Worm (Caenorhabditis elegans): Measurements from ENCODE around the gene ech-4.

The ech-4 gene

DNA sequence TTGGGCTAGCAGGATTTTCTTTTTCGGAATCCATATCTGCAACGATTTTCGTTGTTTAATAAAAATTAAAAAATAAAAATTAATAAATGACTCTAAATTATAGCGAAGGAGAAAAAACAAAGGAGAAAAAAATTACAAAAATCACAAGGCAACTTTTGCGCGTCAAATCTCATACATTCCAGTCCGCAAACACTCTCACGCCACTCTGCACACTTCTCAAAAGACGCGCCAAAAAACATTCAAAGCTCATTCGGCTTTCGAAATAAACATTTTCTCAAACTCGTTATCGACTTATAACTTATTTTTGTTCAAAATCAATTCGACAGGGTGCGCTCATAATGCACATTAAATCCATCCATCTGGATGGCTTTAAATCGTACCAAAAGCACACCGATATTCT is 3.2 kb downstream of the ech-4 start, which contains the start of the genes R06F6.12 and mix-1 (continued):
- TF ChIP-seq rcor-1 (GFP tag; IDR thresholded peaks at IDR 0.05) (no peak), nhr-120 (GFP tag; IDR thresholded peaks at IDR 0.05) (no peak), Y56A3A.18 (GFP tag; IDR thresholded peaks at IDR 0.05) (no peak), hmg-20 (GFP tag; IDR thresholded peaks at IDR 0.05) (no peak), snpc-1.3 (tag; optimal IDR thresholded peaks at IDR 0.05; ENCODE audit: insufficient read depth) (peak; percentile 10), dox-1 (GFP tag; IDR thresholded peaks at IDR 0.05) (peak; percentile 22; the same call in 1 of the 2 replicates), lsl-1 (GFP tag; optimal IDR thresholded peaks at IDR 0.05) (peak; percentile 62), ztf-6 (GFP tag; IDR thresholded peaks at IDR 0.05) (no peak), lin-35 (GFP tag; optimal IDR thresholded peaks at IDR 0.05) (peak in 1 of 3 experiments; percentile 81), lin-54 (GFP tag; optimal IDR thresholded peaks at IDR 0.05) (peak; percentile 66), fkh-3 (tag; optimal IDR thresholded peaks at IDR 0.05) (no peak), F23B12.7 (tag; optimal IDR thresholded peaks at IDR 0.05; ENCODE audit: insufficient read depth) (peak; percentile 8), B0336.3 (GFP tag; IDR thresholded peaks at IDR 0.05) (no peak), sptf-2 (GFP tag; optimal IDR thresholded peaks at IDR 0.05) (no peak), attf-5 (GFP tag; optimal IDR thresholded peaks at IDR 0.05) (peak; percentile 58), pbrm-1 (GFP tag; IDR thresholded peaks at IDR 0.05) (0 out of 2 replicates have a peak, but pooled peaks have one; percentile 44), hsf-1 (GFP tag; IDR thresholded peaks at IDR 0.05) (no peak), lin-40 (tag; optimal IDR thresholded peaks at IDR 0.05) (peak; percentile 39), snpc-4 (GFP tag; optimal IDR thresholded peaks at IDR 0.05) (no peak), snpc-4 (tag; optimal IDR thresholded peaks at IDR 0.05) (peak in 3 of 4 experiments; percentile 3 to 22 (median 16)), ceh-91 (GFP tag; IDR thresholded peaks at IDR 0.05) (0 out of 2 replicates have a peak, but pooled peaks have one; percentile 9), cebp-1 (GFP tag; IDR thresholded peaks at IDR 0.05) (no peak), cebp-1 (tag; optimal IDR thresholded peaks at IDR 0.05) (peak; percentile 68), ceh-58 (GFP tag; IDR thresholded peaks at IDR 0.05) (no peak), efl-1 (GFP tag; optimal IDR thresholded peaks at IDR 0.05) (peak; percentile 83), mel-28 (tag; optimal IDR thresholded peaks at IDR 0.05; ENCODE audit: borderline replicate concordance) (no peak), F33H1.4 (GFP tag; IDR thresholded peaks at IDR 0.05) (peak; percentile 59), madf-10 (tag; optimal IDR thresholded peaks at IDR 0.05) (no peak), atf-7 (tag; optimal IDR thresholded peaks at IDR 0.05) (no peak), nhr-27 (tag; optimal IDR thresholded peaks at IDR 0.05) (no peak), B0035.1 (tag; optimal IDR thresholded peaks at IDR 0.05) (no peak), K11D2.4 (GFP tag; IDR thresholded peaks at IDR 0.05) (no peak), madf-8 (GFP tag; conservative IDR thresholded peaks at IDR 0.05) (peak; percentile 46), F57A8.1 (GFP tag; optimal IDR thresholded peaks at IDR 0.05) (no peak), snpc-3.4 (tag; optimal IDR thresholded peaks at IDR 0.05) (peak; percentile 62), unc-62 (GFP tag; optimal IDR thresholded peaks at IDR 0.05) (no peak), ceh-27 (GFP tag; optimal IDR thresholded peaks at IDR 0.05) (no peak), nhr-90 (tag; optimal IDR thresholded peaks at IDR 0.05) (no peak), F10E7.11 (tag; optimal IDR thresholded peaks at IDR 0.05) (no peak), nfya-2 (GFP tag; IDR thresholded peaks at IDR 0.05) (no peak), Y95B8A.8 (GFP tag; IDR thresholded peaks at IDR 0.05) (no peak)
